Fruit fly (Drosophila melanogaster): ENCODE measurements around the gene CG34116.

The CG34116 gene

dm6 chr3L:19813075-19813903 lies 7.5 kb upstream of the CG34116 start, which contains the start of gene Cyp305a1:
TSS of gene Cyp305a1 (minus strand) at chr3L:19813339.
- TF ChIP-seq CG32121 (GFP tag; IDR thresholded peaks at IDR 0.05) (0 out of 2 replicates have a peak, but pooled peaks have one; percentile 11), D1 (tag; optimal IDR thresholded peaks at IDR 0.05) (no peak)

dm6 chr3L:19812491-19812890 lies 6.7 kb upstream of the CG34116 start:
- TF ChIP-seq EcR (GFP tag; optimal IDR thresholded peaks at IDR 0.05) (no peak), CG4496 (GFP tag; IDR thresholded peaks at IDR 0.05) (no peak), CG32121 (GFP tag; IDR thresholded peaks at IDR 0.05) (no peak), CG10348 (GFP tag; IDR thresholded peaks at IDR 0.05) (no peak), Snoo (tag; optimal IDR thresholded peaks at IDR 0.05) (no peak), Ets98B (GFP tag; IDR thresholded peaks at IDR 0.05) (no peak), CG8301 (tag; optimal IDR thresholded peaks at IDR 0.05) (no peak), CG8159 (tag; optimal IDR thresholded peaks at IDR 0.05) (no peak), rn (GFP tag; IDR thresholded peaks at IDR 0.05) (no peak), D1 (tag; optimal IDR thresholded peaks at IDR 0.05) (no peak), CG12605 (GFP tag; IDR thresholded peaks at IDR 0.05) (no peak), gl (tag; optimal IDR thresholded peaks at IDR 0.05) (no peak), CG17806 (tag; optimal IDR thresholded peaks at IDR 0.05) (no peak)

DNA sequence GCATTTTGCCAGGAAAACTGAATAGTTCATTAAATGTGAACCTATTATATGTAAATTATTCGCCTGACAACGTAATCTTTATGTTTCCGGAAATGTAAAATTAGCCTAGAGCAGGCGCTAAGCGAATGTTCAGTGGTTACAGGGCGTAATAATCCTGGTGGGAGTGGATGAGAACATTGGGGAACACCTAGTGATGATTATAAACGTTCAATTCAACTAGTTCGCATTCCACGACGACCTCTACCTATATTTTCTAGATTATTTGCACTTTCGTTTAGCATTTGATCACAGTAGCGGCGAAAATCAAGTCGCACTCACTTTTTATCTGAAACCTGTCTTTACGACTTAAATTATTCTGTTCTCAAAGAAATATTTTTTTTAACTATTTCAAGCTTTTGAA lies 1.7 kb upstream of the CG34116 start:
- TF ChIP-seq CG17806 (tag; optimal IDR thresholded peaks at IDR 0.05) = no peak
- no peak for TF ChIP-seq Pif1B (GFP tag; optimal IDR thresholded peaks at IDR 0.05)
- no peak for TF ChIP-seq CG12605 (GFP tag; IDR thresholded peaks at IDR 0.05)
- no peak for TF ChIP-seq CG14655 (GFP tag; optimal IDR thresholded peaks at IDR 0.05)
- TF ChIP-seq Ets98B (GFP tag; IDR thresholded peaks at IDR 0.05) = no peak
- TF ChIP-seq fd96Ca (GFP tag; IDR thresholded peaks at IDR 0.05) = no peak
- TF ChIP-seq CG13204 (GFP tag; optimal IDR thresholded peaks at IDR 0.05) = no peak

DNA sequence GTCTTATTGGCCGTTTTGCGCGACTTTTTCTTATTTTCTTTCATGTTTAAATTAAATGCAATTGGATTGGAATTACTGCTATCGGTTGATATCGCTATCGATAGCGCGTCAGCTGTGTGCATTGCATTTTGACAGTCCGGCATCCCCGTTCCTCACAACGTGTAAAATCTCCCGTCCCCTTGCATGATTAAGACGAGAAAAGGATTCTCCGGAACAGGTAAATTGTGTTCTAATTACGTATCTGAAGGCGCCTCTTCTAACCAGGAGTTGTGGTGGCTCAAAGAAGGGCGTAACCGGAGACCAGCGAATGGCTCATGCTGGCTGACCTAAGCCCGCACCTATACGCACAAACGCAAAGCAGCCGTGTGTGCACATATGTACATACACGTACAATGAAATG lies 1.3 kb upstream of the CG34116 start, which contains the start of the genes CG14104 and Kap-alpha1:
TSS of gene CG14104 (minus strand) at position 97 of the 400 bp plus-strand sequence.
TSS of gene Kap-alpha1 (plus strand) at position 130 of the 400 bp plus-strand sequence.
- TF ChIP-seq EcR (GFP tag; optimal IDR thresholded peaks at IDR 0.05) (peak; percentile 33), CG32121 (GFP tag; IDR thresholded peaks at IDR 0.05) (no peak)

DNA sequence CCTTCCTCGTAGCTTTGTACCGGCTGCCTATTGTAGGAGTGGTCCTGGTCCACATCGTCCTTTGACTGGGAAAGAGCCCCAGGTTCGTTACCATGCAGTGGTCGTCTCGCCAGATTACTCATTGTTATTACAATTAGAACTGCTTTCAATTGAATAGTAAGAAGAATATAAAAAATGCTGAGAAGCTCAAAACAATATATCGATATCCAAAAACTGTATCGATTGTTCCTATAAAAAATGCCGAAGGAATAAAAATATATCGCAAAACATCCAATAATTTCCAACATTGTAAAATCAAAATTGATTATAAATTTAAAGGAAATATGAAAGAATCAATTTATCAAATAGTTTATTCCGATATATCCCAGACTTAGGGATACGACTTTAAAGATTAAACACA lies 928 bp downstream of the CG34116 start, which contains the start of the genes TORIP and Ccdc58:
TSS of gene TORIP (minus strand) at position 173 of the 400 bp plus-strand sequence.
TSS of gene Ccdc58 (plus strand) at position 274 of the 400 bp plus-strand sequence.
- TF ChIP-seq CG8159 (tag; optimal IDR thresholded peaks at IDR 0.05) (no peak), fd96Ca (GFP tag; IDR thresholded peaks at IDR 0.05) (no peak), Pif1B (GFP tag; optimal IDR thresholded peaks at IDR 0.05) (no peak), Ets98B (GFP tag; IDR thresholded peaks at IDR 0.05) (no peak), rn (GFP tag; IDR thresholded peaks at IDR 0.05) (no peak), CG10348 (GFP tag; IDR thresholded peaks at IDR 0.05) (no peak), CG14655 (GFP tag; optimal IDR thresholded peaks at IDR 0.05) (no peak), Snoo (tag; optimal IDR thresholded peaks at IDR 0.05) (no peak), D1 (tag; optimal IDR thresholded peaks at IDR 0.05) (no peak)

DNA sequence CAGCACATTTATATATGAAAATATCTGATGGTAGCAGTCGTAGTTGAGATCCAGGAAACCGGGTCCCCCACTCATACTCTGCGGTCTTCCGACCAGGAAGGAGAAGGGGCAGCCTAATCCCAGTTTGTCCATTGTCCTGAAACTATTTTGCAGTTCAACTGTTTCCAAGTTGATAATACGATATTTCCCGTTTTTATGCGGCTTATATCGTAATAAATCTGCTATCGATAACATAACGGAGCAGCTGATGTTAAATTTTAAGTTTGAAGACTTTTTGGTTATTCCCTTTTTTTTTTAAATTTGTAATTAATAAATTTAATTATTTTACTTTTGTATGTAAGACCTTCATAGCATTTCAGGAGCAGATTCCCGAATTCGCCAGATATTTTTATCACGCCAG lies 4.7 kb downstream of the CG34116 start, which contains the start of gene CG14102:
TSS of gene CG14102 (minus strand) at position 187 of the 400 bp plus-strand sequence.
- no peak for TF ChIP-seq CG12605 (GFP tag; IDR thresholded peaks at IDR 0.05)
- TF ChIP-seq rn (GFP tag; IDR thresholded peaks at IDR 0.05) = no peak
- TF ChIP-seq CG15710 (tag; optimal IDR thresholded peaks at IDR 0.05) = no peak
- no peak for TF ChIP-seq Pif1A (GFP tag; optimal IDR thresholded peaks at IDR 0.05)

dm6 chr3L:19798978-19799377 lies 6.9 kb downstream of the CG34116 start, which contains the start of gene Ir76a:
TSS of gene Ir76a (plus strand) at chr3L:19799278.
- TF ChIP-seq CG12605 (GFP tag; IDR thresholded peaks at IDR 0.05) (no peak), CG32121 (GFP tag; IDR thresholded peaks at IDR 0.05) (no peak), D1 (tag; optimal IDR thresholded peaks at IDR 0.05) (no peak), CG4496 (GFP tag; IDR thresholded peaks at IDR 0.05) (no peak), CG13204 (GFP tag; optimal IDR thresholded peaks at IDR 0.05) (no peak), CG15710 (tag; optimal IDR thresholded peaks at IDR 0.05) (no peak), Pif1B (GFP tag; optimal IDR thresholded peaks at IDR 0.05) (no peak), CG10348 (GFP tag; IDR thresholded peaks at IDR 0.05) (no peak), Pif1A (GFP tag; optimal IDR thresholded peaks at IDR 0.05) (no peak), fd96Ca (GFP tag; IDR thresholded peaks at IDR 0.05) (no peak), CG8301 (tag; optimal IDR thresholded peaks at IDR 0.05) (no peak)

All from whole organism, pupa.